Fruit fly (Drosophila melanogaster) whole organism, prepupa: ENCODE measurements around the gene gzl.

ENCODE experiments used
- Blimp-1 ChIP-seq: fragments of 200-800 bp; sonication (Bioruptor generic); optimal IDR thresholded peaks from 3 replicates; lab custom pipeline; 2017; ENCODE audit warnings: missing biosample characterization, missing genetic modification characterization, mild to moderate bottlenecking, moderate library complexity, missing genetic modification reagents
- CG10631 ChIP-seq: fragments of 200-800 bp; sonication (Bioruptor generic); optimal IDR thresholded peaks from 2 replicates; lab custom pipeline; 2016; ENCODE audit warnings: missing biosample characterization, missing genetic modification characterization
- CG10669 ChIP-seq: fragments of 200-800 bp; sonication (Bioruptor generic); optimal IDR thresholded peaks from 3 replicates; lab custom pipeline; 2018; ENCODE audit warnings: missing biosample characterization, mild to moderate bottlenecking, missing genetic modification characterization, moderate library complexity
- CG11294 ChIP-seq: fragments of 200-800 bp; sonication (Bioruptor generic); IDR thresholded peaks from 2 replicates; pipeline ENCODE4 v1.3.6; 2022; ENCODE audit warnings: missing biosample characterization, missing genetic modification characterization
- CG11762 ChIP-seq: fragments of 200-800 bp; sonication (Bioruptor generic); optimal IDR thresholded peaks from 3 replicates; lab custom pipeline; 2016; ENCODE audit warnings: missing biosample characterization, missing genetic modification characterization; ENCODE audit not compliant: insufficient read depth
- CG11902 ChIP-seq: fragments of 200-800 bp; sonication (Bioruptor generic); optimal IDR thresholded peaks from 3 replicates; lab custom pipeline; 2016; ENCODE audit warnings: missing biosample characterization, missing genetic modification characterization
- CG15336 ChIP-seq: fragments of 200-800 bp; sonication (Bioruptor generic); IDR thresholded peaks from 2 replicates; pipeline ENCODE4 v1.3.6; 2022; ENCODE audit warnings: missing biosample characterization, missing genetic modification characterization
- CG1621 ChIP-seq: fragments of 200-800 bp; sonication (Bioruptor generic); optimal IDR thresholded peaks from 3 replicates; lab custom pipeline; 2018; ENCODE audit warnings: missing biosample characterization, mild to moderate bottlenecking, missing genetic modification characterization
- CG16779 ChIP-seq: fragments of 200-800 bp; sonication (Bioruptor generic); optimal IDR thresholded peaks from 3 replicates; lab custom pipeline; 2017; ENCODE audit warnings: missing biosample characterization, mild to moderate bottlenecking, missing genetic modification characterization
- CG3032 ChIP-seq: fragments of 200-800 bp; optimal IDR thresholded peaks from 2 replicates; lab custom pipeline; 2019; ENCODE audit warnings: missing biosample characterization, mild to moderate bottlenecking, missing genetic modification characterization, moderate library complexity
- CG32006 ChIP-seq: fragments of 200-800 bp; sonication (Bioruptor generic); optimal IDR thresholded peaks from 3 replicates; lab custom pipeline; 2017; ENCODE audit warnings: missing biosample characterization, mild to moderate bottlenecking, missing genetic modification characterization
- CG3919 ChIP-seq: fragments of 200-800 bp; sonication (Bioruptor generic); optimal IDR thresholded peaks from 3 replicates; lab custom pipeline; 2016; ENCODE audit warnings: missing biosample characterization, missing genetic modification characterization
- CG4318 ChIP-seq: fragments of 200-800 bp; sonication (Bioruptor generic); optimal IDR thresholded peaks from 3 replicates; lab custom pipeline; 2017; ENCODE audit warnings: missing biosample characterization, mild to moderate bottlenecking, missing genetic modification characterization
- CG6163 ChIP-seq: fragments of 200-800 bp; sonication (Bioruptor generic); IDR thresholded peaks from 3 replicates; pipeline ENCODE4 v1.3.6; 2022; ENCODE audit warnings: missing biosample characterization, missing genetic modification characterization
- CG6276 ChIP-seq: fragments of 200-800 bp; sonication (Bioruptor generic); optimal IDR thresholded peaks from 2 replicates; lab custom pipeline; 2017; ENCODE audit warnings: missing biosample characterization, mild to moderate bottlenecking, missing genetic modification characterization
- CG6808 ChIP-seq: fragments of 200-800 bp; sonication (Bioruptor generic); optimal IDR thresholded peaks from 3 replicates; lab custom pipeline; 2017; ENCODE audit warnings: missing biosample characterization, missing genetic modification characterization, mild to moderate bottlenecking, moderate library complexity, missing genetic modification reagents
- CG8119 ChIP-seq: fragments of 200-800 bp; sonication (Bioruptor generic); IDR thresholded peaks from 3 replicates; pipeline ENCODE4 v1.3.6; 2022; ENCODE audit warnings: missing biosample characterization, missing genetic modification characterization
- CG8319 ChIP-seq: fragments of 200-800 bp; sonication (Bioruptor generic); optimal IDR thresholded peaks from 3 replicates; lab custom pipeline; 2016; ENCODE audit warnings: missing biosample characterization, missing genetic modification characterization
- Eip75B ChIP-seq: fragments of 200-800 bp; sonication (Bioruptor generic); optimal IDR thresholded peaks from 3 replicates; lab custom pipeline; 2016; ENCODE audit warnings: missing biosample characterization, missing genetic modification characterization
- Eip78C ChIP-seq: fragments of 200-800 bp; sonication (Bioruptor generic); peaks from one replicate; lab custom pipeline; 2016; ENCODE audit warnings: missing biosample characterization, missing genetic modification characterization
- Eip93F ChIP-seq: fragments of 200-800 bp; sonication (Bioruptor generic); optimal IDR thresholded peaks from 2 replicates; lab custom pipeline; 2016; ENCODE audit warnings: missing biosample characterization, mild to moderate bottlenecking, missing genetic modification characterization
- Ets96B ChIP-seq: fragments of 200-800 bp; optimal IDR thresholded peaks from 2 replicates; lab custom pipeline; 2019; ENCODE audit warnings: missing biosample characterization, mild to moderate bottlenecking, missing genetic modification characterization, moderate library complexity
- Gug ChIP-seq: fragments of 200-800 bp; sonication (Bioruptor generic); IDR thresholded peaks from 2 replicates; pipeline ENCODE4 v1.3.6; 2022; ENCODE audit warnings: missing biosample characterization, missing genetic modification characterization
- Hr38 ChIP-seq: sonication (Bioruptor generic); optimal IDR thresholded peaks from 2 replicates; lab custom pipeline; 2016; ENCODE audit warnings: missing biosample characterization, missing genetic modification characterization
- Hr39 ChIP-seq: fragments of 200-800 bp; sonication (Bioruptor generic); optimal IDR thresholded peaks from 2 replicates; lab custom pipeline; 2016; ENCODE audit warnings: missing biosample characterization, missing genetic modification characterization
- Hr4 ChIP-seq: fragments of 200-800 bp; sonication (Bioruptor generic); optimal IDR thresholded peaks from 3 replicates; lab custom pipeline; 2016; ENCODE audit warnings: missing biosample characterization, missing genetic modification characterization
- OdsH ChIP-seq: fragments of 200-800 bp; sonication (Bioruptor generic); optimal IDR thresholded peaks from 3 replicates; lab custom pipeline; 2016; ENCODE audit warnings: missing biosample characterization, missing genetic modification characterization
- Smox ChIP-seq: fragments of 200-800 bp; sonication (Bioruptor generic); optimal IDR thresholded peaks from 3 replicates; lab custom pipeline; 2016; ENCODE audit warnings: missing biosample characterization, missing genetic modification characterization
- Sox102F ChIP-seq: fragments of 200-800 bp; sonication (Bioruptor generic); optimal IDR thresholded peaks from 2 replicates; lab custom pipeline; 2016; ENCODE audit warnings: missing biosample characterization, mild to moderate bottlenecking, missing genetic modification characterization
- Sox14 ChIP-seq: fragments of 200-800 bp; sonication (Bioruptor generic); optimal IDR thresholded peaks from 3 replicates; lab custom pipeline; 2016; ENCODE audit warnings: missing biosample characterization, missing genetic modification characterization
- Sox15 ChIP-seq: fragments of 200-800 bp; sonication (Bioruptor generic); optimal IDR thresholded peaks from 3 replicates; lab custom pipeline; 2016; ENCODE audit warnings: missing biosample characterization, missing genetic modification characterization
- achi ChIP-seq: fragments of 200-800 bp; sonication (Bioruptor generic); optimal IDR thresholded peaks from 3 replicates; lab custom pipeline; 2016; ENCODE audit warnings: missing biosample characterization, missing genetic modification characterization
- acj6 ChIP-seq: fragments of 200-800 bp; sonication (Bioruptor generic); optimal IDR thresholded peaks from 3 replicates; lab custom pipeline; 2016; ENCODE audit warnings: missing biosample characterization, missing genetic modification characterization
- dsx ChIP-seq: fragments of 200-800 bp; optimal IDR thresholded peaks from 3 replicates; lab custom pipeline; 2019; ENCODE audit warnings: missing biosample characterization, mild to moderate bottlenecking, missing genetic modification characterization, moderate library complexity; ENCODE audit not compliant: poor library complexity, severe bottlenecking
- eg ChIP-seq: fragments of 200-800 bp; sonication (Bioruptor generic); IDR thresholded peaks from 3 replicates; pipeline ENCODE4 v1.3.6; 2022; ENCODE audit warnings: missing biosample characterization, missing genetic modification characterization
- fd59A ChIP-seq: fragments of 200-800 bp; sonication (Bioruptor generic); optimal IDR thresholded peaks from 2 replicates; lab custom pipeline; 2017; ENCODE audit warnings: missing biosample characterization, mild to moderate bottlenecking, missing genetic modification characterization, missing genetic modification reagents
- net ChIP-seq: fragments of 200-800 bp; sonication (Bioruptor generic); optimal IDR thresholded peaks from 3 replicates; lab custom pipeline; 2016; ENCODE audit warnings: missing biosample characterization, missing genetic modification characterization
- pdm3 ChIP-seq: fragments of 200-800 bp; sonication (Bioruptor generic); optimal IDR thresholded peaks from 3 replicates; lab custom pipeline; 2016; ENCODE audit warnings: missing biosample characterization, missing genetic modification characterization
- salr ChIP-seq, 2 experiments: fragments of 200-800 bp; sonication (Bioruptor generic); optimal IDR thresholded peaks; 3 replicates each; lab custom pipeline; 2016 to 2018; ENCODE audit warnings: missing biosample characterization in 2 of 2, missing genetic modification characterization in 2 of 2, mild to moderate bottlenecking in 1 of 2
- spab ChIP-seq: fragments of 200-800 bp; sonication (Bioruptor generic); optimal IDR thresholded peaks from 2 replicates; lab custom pipeline; 2017; ENCODE audit warnings: missing biosample characterization, mild to moderate bottlenecking, missing genetic modification characterization, missing genetic modification reagents
- ss ChIP-seq, 2 experiments: fragments of 200-800 bp; sonication (Bioruptor generic); optimal IDR thresholded peaks; 2 replicates in 1 of 2; 3 replicates in 1 of 2; lab custom pipeline; 2017 to 2018; ENCODE audit warnings: mild to moderate bottlenecking in 2 of 2, missing biosample characterization in 2 of 2, missing genetic modification characterization in 2 of 2, moderate library complexity in 1 of 2
- topi ChIP-seq: fragments of 200-800 bp; sonication (Bioruptor generic); optimal IDR thresholded peaks from 3 replicates; lab custom pipeline; 2016; ENCODE audit warnings: missing biosample characterization, missing genetic modification characterization
- vri ChIP-seq: fragments of 200-800 bp; sonication (Bioruptor generic); optimal IDR thresholded peaks from 3 replicates; lab custom pipeline; 2016; ENCODE audit warnings: missing biosample characterization, mild to moderate bottlenecking, missing genetic modification characterization

gzl gene

DNA sequence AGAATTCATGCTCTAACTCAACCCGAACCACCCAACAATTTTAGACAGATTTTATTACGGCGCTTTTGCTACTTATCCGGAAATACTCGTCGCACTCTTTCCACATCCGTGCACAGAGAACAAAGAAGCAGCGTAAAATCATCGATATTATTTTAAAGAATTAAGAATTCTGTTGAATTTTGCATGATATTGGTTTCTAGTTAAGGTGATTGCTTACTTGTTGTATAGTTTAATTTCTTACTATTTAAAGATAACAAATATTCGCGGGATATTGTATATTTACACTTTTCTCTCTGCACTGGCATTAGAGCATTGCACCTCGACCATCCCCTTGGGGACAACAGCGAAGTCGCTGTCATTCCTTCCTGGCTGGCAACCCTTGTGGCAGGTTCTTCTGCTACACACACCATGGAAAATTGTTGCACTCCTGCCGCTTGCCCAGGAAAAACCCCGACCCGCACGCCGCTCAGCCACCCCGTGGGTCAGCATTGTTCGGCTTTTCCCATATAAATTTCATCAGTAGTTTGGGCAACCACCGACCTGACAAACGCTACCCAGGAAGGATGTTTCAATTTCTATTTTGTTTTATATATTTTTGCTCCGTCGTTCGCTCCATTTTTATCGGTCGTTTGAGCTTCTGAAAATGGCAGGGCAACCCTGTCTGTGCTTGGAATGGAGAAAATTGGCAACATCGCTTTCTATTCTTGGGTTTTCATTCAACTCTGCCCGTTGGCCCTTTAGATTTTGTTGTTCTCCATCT is 45.1 kb downstream of the gzl start (continued):
- peak; percentile 35 for TF ChIP-seq Sox102F
- TF ChIP-seq Eip93F (GFP tag; lab: Kevin White, UChicago), result no peak
- peak; percentile 26 for TF ChIP-seq fd59A (GFP tag; lab: Kevin White, UChicago)
- TF ChIP-seq Hr38 (GFP tag; lab: Kevin White, UChicago), result no peak
- peak; percentile 57 for TF ChIP-seq achi
- TF ChIP-seq CG11902 (GFP tag; lab: Kevin White, UChicago), result peak; percentile 5
- no peak for TF ChIP-seq Gug (GFP tag; lab: Robert Waterston, UW)
- TF ChIP-seq CG11294, result no peak
- TF ChIP-seq Sox15 (GFP tag; lab: Kevin White, UChicago), result no peak
- peak in 1 of 2 experiments; percentile 24 for TF ChIP-seq salr (GFP tag; optimal IDR thresholded peaks at IDR 0.05; lab: Kevin White, UChicago)
- TF ChIP-seq CG6808 (GFP tag; lab: Kevin White, UChicago), result peak; percentile 3
- peak; percentile 23 for TF ChIP-seq CG1621
- peak; percentile 40 for TF ChIP-seq CG15336 (GFP tag; lab: Robert Waterston, UW)
- peak; percentile 14 for TF ChIP-seq net
- peak; percentile 27 for TF ChIP-seq CG8319 (GFP tag; lab: Kevin White, UChicago)
- peak; percentile 9 for TF ChIP-seq CG6276 (GFP tag; lab: Kevin White, UChicago)
- peak; percentile 59 for TF ChIP-seq CG3032 (tag; lab: Kevin White, UChicago)
- peak; percentile 61 for TF ChIP-seq Ets96B
- TF ChIP-seq Smox (GFP tag; lab: Kevin White, UChicago), result peak; percentile 58
- TF ChIP-seq dsx (GFP tag; lab: Kevin White, UChicago), result peak; percentile 15
- TF ChIP-seq CG4318, result no peak
- peak; percentile 43 for TF ChIP-seq vri (GFP tag; lab: Kevin White, UChicago)
- peak; percentile 29 for TF ChIP-seq spab
- TF ChIP-seq pdm3 (GFP tag; lab: Kevin White, UChicago), result peak; percentile 53
- TF ChIP-seq Eip75B (GFP tag; lab: Kevin White, UChicago), result peak; percentile 47
- peak; percentile 59 for TF ChIP-seq OdsH
- peak; percentile 52 for TF ChIP-seq acj6 (GFP tag; lab: Kevin White, UChicago)
- TF ChIP-seq Hr39, result peak; percentile 45
- TF ChIP-seq Sox14 (GFP tag; lab: Kevin White, UChicago), result peak; percentile 61
- TF ChIP-seq CG11762 (GFP tag; lab: Kevin White, UChicago), result peak; percentile 33
- peak; percentile 43 for TF ChIP-seq topi (GFP tag; lab: Kevin White, UChicago)
- TF ChIP-seq ss (GFP tag; optimal IDR thresholded peaks at IDR 0.05; lab: Kevin White, UChicago), result peak; percentile 17 to 26

DNA sequence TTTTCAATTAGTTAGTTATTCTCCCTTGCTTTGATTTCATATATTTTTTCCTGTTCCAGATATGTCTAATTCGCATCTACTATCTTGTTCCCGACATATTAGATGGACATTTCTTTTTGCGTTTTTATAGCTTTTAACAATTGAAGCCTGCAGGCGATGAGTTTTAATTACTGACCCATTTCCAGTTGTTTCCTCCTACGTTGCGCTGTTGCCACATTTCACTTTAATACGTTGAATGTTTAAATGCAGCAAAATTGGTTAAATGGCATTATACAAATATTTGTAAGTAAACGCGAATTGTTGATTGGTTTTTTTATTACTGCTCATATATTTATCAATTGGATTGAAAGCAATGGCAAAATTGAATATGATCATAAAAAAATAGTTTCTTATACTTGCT is 46.2 kb downstream of the gzl start:
- no peak for TF ChIP-seq Hr38 (GFP tag; lab: Kevin White, UChicago)
- TF ChIP-seq achi, result no peak
- TF ChIP-seq CG3919 (GFP tag; lab: Kevin White, UChicago), result no peak
- no peak for TF ChIP-seq Hr4
- TF ChIP-seq CG10669, result no peak
- no peak for TF ChIP-seq CG8319 (GFP tag; lab: Kevin White, UChicago)

DNA sequence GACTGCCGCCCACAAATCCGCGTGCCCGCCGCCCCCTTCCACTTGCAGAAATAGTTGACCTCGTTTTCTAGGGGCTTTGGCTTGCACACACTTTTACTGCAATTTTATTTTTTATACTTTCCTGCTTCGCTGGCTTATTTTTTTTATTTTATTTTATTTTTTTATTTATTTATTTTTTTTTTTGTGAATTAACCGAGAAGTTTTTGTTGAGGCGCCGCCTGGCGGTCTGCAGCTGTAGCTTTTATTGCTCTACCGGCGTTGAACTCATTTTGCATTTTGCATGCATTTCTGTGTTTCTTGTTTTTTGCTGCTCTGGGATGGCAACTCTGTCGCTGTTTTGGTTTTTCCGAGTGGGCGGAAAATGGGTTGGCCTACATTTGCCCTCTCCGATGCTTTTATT is 47.0 kb downstream of the gzl start:
- TF ChIP-seq Hr4 (peak; percentile 24), CG10631 (GFP tag; lab: Kevin White, UChicago) (no peak), OdsH (peak; percentile 16), achi (peak; percentile 20), CG4318 (peak; percentile 15), CG32006 (GFP tag; lab: Kevin White, UChicago) (peak; percentile 48), eg (GFP tag; lab: Robert Waterston, UW) (peak; percentile 83), CG15336 (GFP tag; lab: Robert Waterston, UW) (peak; percentile 69), CG6163 (GFP tag; lab: Robert Waterston, UW) (peak; percentile 58; the same call in 2 of the 3 replicates), Sox14 (GFP tag; lab: Kevin White, UChicago) (no peak), CG11294 (0 out of 2 replicates have a peak, but pooled peaks have one; percentile 26), Eip93F (GFP tag; lab: Kevin White, UChicago) (no peak), CG6276 (GFP tag; lab: Kevin White, UChicago) (peak; percentile 66), CG8119 (GFP tag; lab: Robert Waterston, UW) (peak; percentile 58; the same call in 2 of the 3 replicates), CG1621 (no peak), Eip78C (peak; percentile 5), CG16779 (tag; lab: Kevin White, UChicago) (no peak), Blimp-1 (no peak)
